Worm (Caenorhabditis elegans) whole organism, L4 larva: ENCODE measurements around the gene Y37D8A.3.

ENCODE experiments used
- T26A8.4 ChIP-seq: fragments of 200-800 bp; sonication (Bioruptor generic); IDR thresholded peaks from 2 replicates; pipeline ENCODE4 v1.3.6; 2022; ENCODE audit warnings: missing genetic modification characterization, missing compliant biosample characterization
- Y48G9A.11 ChIP-seq: fragments of 200-800 bp; sonication (Bioruptor generic); IDR thresholded peaks from 2 replicates; pipeline ENCODE4 v1.3.6; 2022; ENCODE audit warnings: missing genetic modification reagents, missing genetic modification characterization, missing compliant biosample characterization
- ama-1 ChIP-seq: fragments of 150-350 bp; optimal IDR thresholded peaks from 2 replicates; lab custom pipeline; 2014; ENCODE audit warnings: inconsistent platforms, mixed read lengths
- daf-12 ChIP-seq: fragments of 150-350 bp; optimal IDR thresholded peaks from 2 replicates; lab custom pipeline; 2014; ENCODE audit warnings: missing biosample characterization, missing genetic modification reagents, missing genetic modification characterization
- dmd-8 ChIP-seq: fragments of 200-800 bp; sonication (Bioruptor generic); IDR thresholded peaks from 2 replicates; pipeline ENCODE4 v1.3.6; 2022; ENCODE audit warnings: missing genetic modification characterization, missing compliant biosample characterization
- lir-3 ChIP-seq: sonication (generic microtip); optimal IDR thresholded peaks from 2 replicates; lab custom pipeline; 2016; ENCODE audit warnings: mild to moderate bottlenecking, missing genetic modification characterization, missing compliant biosample characterization
- nhr-237 ChIP-seq: sonication (generic microtip); optimal IDR thresholded peaks from 2 replicates; lab custom pipeline; 2017; ENCODE audit warnings: missing biosample characterization, missing genetic modification characterization
- pqm-1 ChIP-seq: sonication (generic microtip); optimal IDR thresholded peaks from 2 replicates; lab custom pipeline; 2017; ENCODE audit warnings: missing biosample characterization, missing genetic modification characterization
- snpc-4 ChIP-seq: fragments of 150-350 bp; optimal IDR thresholded peaks from 2 replicates; lab custom pipeline; 2014; ENCODE audit warnings: missing biosample characterization, missing genetic modification characterization
- unc-62 ChIP-seq, 3 experiments: fragments of 150-350 bp in 1 of 3; sonication (generic microtip); optimal IDR thresholded peaks in 2 of 3; peaks in 1 of 3; 1 replicate in 1 of 3; 2 replicates in 2 of 3; lab custom pipeline; 2014 to 2017; ENCODE audit warnings: missing biosample characterization in 3 of 3, missing genetic modification characterization in 3 of 3, missing genetic modification reagents in 3 of 3, missing genotype in 1 of 3
- zag-1 ChIP-seq: fragments of 150-350 bp; optimal IDR thresholded peaks from 2 replicates; lab custom pipeline; 2014; ENCODE audit warnings: missing biosample characterization, missing genetic modification characterization
- ztf-11 ChIP-seq: fragments of 150-350 bp; optimal IDR thresholded peaks from 2 replicates; lab custom pipeline; 2014; ENCODE audit warnings: missing biosample characterization, missing genetic modification characterization

- TF ChIP-seq unc-62 (GFP tag; optimal IDR thresholded peaks at IDR 0.05 in 1 of 2; lab: Kevin White, UChicago) (no peak), unc-62 (tag; optimal IDR thresholded peaks at IDR 0.05; lab: Kevin White, UChicago) (no peak), lir-3 (no peak), ama-1 (lab: Kevin White, UChicago) (no peak), daf-12 (no peak), ztf-11 (tag; lab: Kevin White, UChicago) (no peak), zag-1 (tag; lab: Kevin White, UChicago) (no peak), snpc-4 (tag; lab: Kevin White, UChicago) (no peak), nhr-237 (tag; lab: Kevin White, UChicago) (no peak), T26A8.4 (GFP tag; lab: Robert Waterston, UW) (no peak), pqm-1 (tag; lab: Kevin White, UChicago) (no peak), dmd-8 (GFP tag; lab: Robert Waterston, UW) (no peak), Y48G9A.11 (GFP tag; lab: Robert Waterston, UW) (no peak)
Observed at ce11 chrIII:12838913-12839366, 9.8 kb downstream of the Y37D8A.3 start, which contains the start of gene Y37D8A.4.
